Worm (Caenorhabditis elegans) whole organism, L4 larva: Measurements from ENCODE around the gene srlf-2.

Experiments
- R02D3.7 ChIP-seq: fragments of 150-350 bp; sonication (generic microtip); optimal IDR thresholded peaks from 3 replicates; lab custom pipeline; 2014; ENCODE audit warnings: missing biosample characterization, missing genetic modification characterization
- T20F7.1 ChIP-seq: fragments of 200-800 bp; sonication (Bioruptor generic); optimal IDR thresholded peaks from 2 replicates; lab custom pipeline; 2018; ENCODE audit warnings: mild to moderate bottlenecking, missing genetic modification characterization, missing compliant biosample characterization
- T26A8.4 ChIP-seq: fragments of 200-800 bp; sonication (Bioruptor generic); IDR thresholded peaks from 2 replicates; pipeline ENCODE4 v1.3.6; 2022; ENCODE audit warnings: missing genetic modification characterization, missing compliant biosample characterization
- Y105C5A.15 ChIP-seq: fragments of 200-800 bp; sonication (Bioruptor generic); IDR thresholded peaks from 2 replicates; pipeline ENCODE4 v1.3.6; 2022; ENCODE audit warnings: missing genetic modification characterization, missing compliant biosample characterization
- Y5F2A.4 ChIP-seq: fragments of 200-800 bp; sonication (Bioruptor generic); optimal IDR thresholded peaks from 2 replicates; lab custom pipeline; 2018; ENCODE audit warnings: mild to moderate bottlenecking, missing genetic modification characterization, missing compliant biosample characterization
- Y75B8A.6 ChIP-seq: fragments of 200-800 bp; sonication (Bioruptor generic); IDR thresholded peaks from 2 replicates; pipeline ENCODE4 v1.3.6; 2022; ENCODE audit warnings: missing genetic modification reagents, missing genetic modification characterization, missing compliant biosample characterization
- ZK546.5 ChIP-seq, 2 experiments: sonication (generic microtip); optimal IDR thresholded peaks; 2 replicates each; lab custom pipeline; 2017; ENCODE audit warnings: missing biosample characterization in 2 of 2, missing genetic modification characterization in 2 of 2
- arid-1 ChIP-seq: fragments of 200-800 bp; sonication (Bioruptor generic); conservative IDR thresholded peaks from 2 replicates; pipeline ENCODE4 v1.3.6; 2022; ENCODE audit warnings: missing genetic modification reagents, missing genetic modification characterization, missing compliant biosample characterization
- attf-4 ChIP-seq: sonication (generic microtip); optimal IDR thresholded peaks from 3 replicates; lab custom pipeline; 2017; ENCODE audit warnings: missing biosample characterization, missing genetic modification characterization
- ceh-44 ChIP-seq: fragments of 200-800 bp; sonication (Bioruptor generic); IDR thresholded peaks from 2 replicates; pipeline ENCODE4 v1.3.6; 2022; ENCODE audit warnings: missing genetic modification reagents, missing genetic modification characterization, missing compliant biosample characterization
- ceh-62 ChIP-seq: sonication (generic microtip); optimal IDR thresholded peaks from 2 replicates; lab custom pipeline; 2017; ENCODE audit warnings: missing biosample characterization, missing genetic modification characterization
- ces-1 ChIP-seq: fragments of 150-350 bp; sonication (generic microtip); optimal IDR thresholded peaks from 4 replicates; lab custom pipeline; 2014; ENCODE audit warnings: missing biosample characterization, missing genetic modification reagents, missing genetic modification characterization
- daf-12 ChIP-seq: fragments of 150-350 bp; optimal IDR thresholded peaks from 2 replicates; lab custom pipeline; 2014; ENCODE audit warnings: missing biosample characterization, missing genetic modification reagents, missing genetic modification characterization
- dmd-6 ChIP-seq: fragments of 200-800 bp; sonication (Bioruptor generic); IDR thresholded peaks from 2 replicates; pipeline ENCODE4 v1.3.6; 2022; ENCODE audit warnings: missing genetic modification reagents, missing genetic modification characterization, missing compliant biosample characterization
- dmd-8 ChIP-seq: fragments of 200-800 bp; sonication (Bioruptor generic); IDR thresholded peaks from 2 replicates; pipeline ENCODE4 v1.3.6; 2022; ENCODE audit warnings: missing genetic modification characterization, missing compliant biosample characterization
- duxl-1 ChIP-seq: sonication (generic microtip); optimal IDR thresholded peaks from 2 replicates; lab custom pipeline; 2016; ENCODE audit warnings: mild to moderate bottlenecking, missing genetic modification characterization, moderate library complexity, missing compliant biosample characterization; ENCODE audit not compliant: poor library complexity
- dve-1 ChIP-seq: sonication (generic microtip); optimal IDR thresholded peaks from 2 replicates; lab custom pipeline; 2017; ENCODE audit warnings: antibody characterized with exemption, mild to moderate bottlenecking, missing genetic modification characterization, missing compliant biosample characterization; ENCODE audit not compliant: insufficient read depth
- egl-43 ChIP-seq: fragments of 200-800 bp; sonication (Bioruptor generic); IDR thresholded peaks from 2 replicates; pipeline ENCODE4 v1.3.6; 2022; ENCODE audit warnings: missing genetic modification reagents, missing genetic modification characterization, missing compliant biosample characterization
- fos-1 ChIP-seq: fragments of 150-350 bp; optimal IDR thresholded peaks from 2 replicates; lab custom pipeline; 2014; ENCODE audit warnings: missing biosample characterization, missing genetic modification characterization
- gei-8 ChIP-seq: fragments of 200-800 bp; sonication (Bioruptor generic); optimal IDR thresholded peaks from 2 replicates; lab custom pipeline; 2018; ENCODE audit warnings: mild to moderate bottlenecking, missing genetic modification characterization, missing compliant biosample characterization
- hmg-1.1 ChIP-seq: fragments of 200-800 bp; sonication (Bioruptor generic); IDR thresholded peaks from 2 replicates; pipeline ENCODE4 v1.3.6; 2022; ENCODE audit warnings: missing genetic modification reagents, missing genetic modification characterization, missing compliant biosample characterization
- jun-1 ChIP-seq: fragments of 150-350 bp; optimal IDR thresholded peaks from 2 replicates; lab custom pipeline; 2014; ENCODE audit warnings: missing biosample characterization, missing genetic modification reagents, missing genetic modification characterization
- lin-15B ChIP-seq: fragments of 150-350 bp; sonication (generic microtip); optimal IDR thresholded peaks from 3 replicates; lab custom pipeline; 2014; ENCODE audit warnings: missing biosample characterization, missing genetic modification characterization
- lin-29 ChIP-seq: fragments of 200-800 bp; sonication (Bioruptor generic); IDR thresholded peaks from 2 replicates; pipeline ENCODE4 v1.3.6; 2022; ENCODE audit warnings: missing genetic modification reagents, missing genetic modification characterization, missing compliant biosample characterization
- lin-39 ChIP-seq: fragments of 150-350 bp; optimal IDR thresholded peaks from 2 replicates; lab custom pipeline; 2014; ENCODE audit warnings: missing biosample characterization, missing genetic modification reagents, missing genetic modification characterization
- lir-3 ChIP-seq: sonication (generic microtip); optimal IDR thresholded peaks from 2 replicates; lab custom pipeline; 2016; ENCODE audit warnings: mild to moderate bottlenecking, missing genetic modification characterization, missing compliant biosample characterization
- lsy-2 ChIP-seq, 2 experiments: fragments of 150-350 bp in 1 of 2; sonication (generic microtip) in 1 of 2; optimal IDR thresholded peaks; 2 replicates each; lab custom pipeline; 2014 to 2017; ENCODE audit warnings: missing biosample characterization in 2 of 2, missing genetic modification characterization in 2 of 2
- madf-9 ChIP-seq: fragments of 200-800 bp; sonication (Bioruptor generic); conservative IDR thresholded peaks from 2 replicates; pipeline ENCODE4 v1.3.6; 2022; ENCODE audit warnings: missing genetic modification reagents, missing genetic modification characterization, missing compliant biosample characterization
- mdt-29 ChIP-seq: fragments of 200-800 bp; sonication (Bioruptor generic); IDR thresholded peaks from 2 replicates; pipeline ENCODE4 v1.3.6; 2022; ENCODE audit warnings: missing genetic modification reagents, missing genetic modification characterization, missing compliant biosample characterization
- mep-1 ChIP-seq: fragments of 150-350 bp; sonication (generic microtip); optimal IDR thresholded peaks from 3 replicates; lab custom pipeline; 2014; ENCODE audit warnings: missing biosample characterization, missing genetic modification characterization
- nhr-102 ChIP-seq: sonication (generic microtip); optimal IDR thresholded peaks from 2 replicates; lab custom pipeline; 2016; ENCODE audit warnings: mild to moderate bottlenecking, missing genetic modification characterization, moderate library complexity, missing compliant biosample characterization
- nhr-111 ChIP-seq: fragments of 200-800 bp; sonication (Bioruptor generic); optimal IDR thresholded peaks from 2 replicates; lab custom pipeline; 2018; ENCODE audit warnings: mild to moderate bottlenecking, missing genetic modification characterization, missing compliant biosample characterization
- nhr-25 ChIP-seq: sonication (generic microtip); optimal IDR thresholded peaks from 2 replicates; lab custom pipeline; 2017; ENCODE audit warnings: missing genetic modification characterization, mild to moderate bottlenecking, missing compliant biosample characterization, antibody characterized with exemption, moderate library complexity, borderline replicate concordance; ENCODE audit not compliant: insufficient read depth
- nhr-41 ChIP-seq: fragments of 200-800 bp; sonication (Bioruptor generic); IDR thresholded peaks from 2 replicates; pipeline ENCODE4 v1.3.6; 2022; ENCODE audit warnings: missing genetic modification reagents, missing genetic modification characterization, missing compliant biosample characterization
- nhr-48 ChIP-seq: sonication (generic microtip); optimal IDR thresholded peaks from 2 replicates; lab custom pipeline; 2016; ENCODE audit warnings: mild to moderate bottlenecking, missing genetic modification characterization, missing compliant biosample characterization
- nhr-6 ChIP-seq: fragments of 150-350 bp; optimal IDR thresholded peaks from 2 replicates; lab custom pipeline; 2014; ENCODE audit warnings: missing biosample characterization, missing genetic modification characterization
- php-3 ChIP-seq: fragments of 200-800 bp; sonication (Bioruptor generic); IDR thresholded peaks from 2 replicates; pipeline ENCODE4 v1.3.6; 2022; ENCODE audit warnings: missing genetic modification reagents, missing genetic modification characterization, missing compliant biosample characterization
- rbr-2 ChIP-seq: sonication (generic microtip); optimal IDR thresholded peaks from 2 replicates; lab custom pipeline; 2016; ENCODE audit warnings: missing genotype, missing genetic modification characterization, missing compliant biosample characterization
- saeg-2 ChIP-seq: fragments of 200-800 bp; sonication (Bioruptor generic); IDR thresholded peaks from 2 replicates; pipeline ENCODE4 v1.3.6; 2022; ENCODE audit warnings: missing genetic modification reagents, missing genetic modification characterization, missing compliant biosample characterization
- sdz-12 ChIP-seq: fragments of 200-800 bp; sonication (Bioruptor generic); optimal IDR thresholded peaks from 2 replicates; lab custom pipeline; 2018; ENCODE audit warnings: mild to moderate bottlenecking, missing genetic modification characterization, missing compliant biosample characterization
- skn-1 ChIP-seq: fragments of 150-350 bp; optimal IDR thresholded peaks from 2 replicates; lab custom pipeline; 2014; ENCODE audit warnings: missing biosample characterization, missing genetic modification characterization
- snpc-1.2 ChIP-seq: fragments of 200-800 bp; sonication (Bioruptor generic); IDR thresholded peaks from 2 replicates; pipeline ENCODE4 v1.3.6; 2022; ENCODE audit warnings: missing genetic modification reagents, missing genetic modification characterization, missing compliant biosample characterization
- snpc-4 ChIP-seq: fragments of 150-350 bp; optimal IDR thresholded peaks from 2 replicates; lab custom pipeline; 2014; ENCODE audit warnings: missing biosample characterization, missing genetic modification characterization
- spr-1 ChIP-seq: sonication (generic microtip); optimal IDR thresholded peaks from 2 replicates; lab custom pipeline; 2016; ENCODE audit warnings: mild to moderate bottlenecking, missing genetic modification characterization, missing compliant biosample characterization
- tra-1 ChIP-seq: fragments of 200-800 bp; sonication (Bioruptor generic); IDR thresholded peaks from 2 replicates; pipeline ENCODE4 v1.3.6; 2022; ENCODE audit warnings: missing genetic modification reagents, missing genetic modification characterization, missing compliant biosample characterization
- unc-39 ChIP-seq: sonication (generic microtip); optimal IDR thresholded peaks from 2 replicates; lab custom pipeline; 2017; ENCODE audit warnings: missing biosample characterization, missing genetic modification characterization
- vab-7 ChIP-seq: fragments of 200-800 bp; sonication (Bioruptor generic); IDR thresholded peaks from 2 replicates; pipeline ENCODE4 v1.3.6; 2022; ENCODE audit warnings: missing genetic modification reagents, missing genetic modification characterization, missing compliant biosample characterization
- zfp-2 ChIP-seq: sonication (generic microtip); optimal IDR thresholded peaks from 2 replicates; lab custom pipeline; 2016; ENCODE audit warnings: mild to moderate bottlenecking, missing genetic modification characterization, missing compliant biosample characterization
- zip-2 ChIP-seq: fragments of 150-350 bp; optimal IDR thresholded peaks from 2 replicates; lab custom pipeline; 2014; ENCODE audit warnings: missing biosample characterization, missing genetic modification characterization
- ztf-11 ChIP-seq: fragments of 150-350 bp; optimal IDR thresholded peaks from 2 replicates; lab custom pipeline; 2014; ENCODE audit warnings: missing biosample characterization, missing genetic modification characterization
- ztf-7 ChIP-seq: fragments of 150-350 bp; optimal IDR thresholded peaks from 2 replicates; lab custom pipeline; 2014; ENCODE audit warnings: missing biosample characterization, missing genetic modification characterization

The srlf-2 gene

ce11 chrIV:8538011-8538658 lies 48.1 kb downstream of the srlf-2 start (continued):
- TF ChIP-seq php-3 (no peak), R02D3.7 (tag; lab: Kevin White, UChicago) (no peak), egl-43 (GFP tag; lab: Robert Waterston, UW) (no peak), gei-8 (GFP tag; lab: Kevin White, UChicago) (peak; percentile 1), arid-1 (GFP tag; lab: Robert Waterston, UW) (no peak; the same call in 1 of the 2 replicates), zip-2 (tag; lab: Kevin White, UChicago) (no peak), snpc-4 (tag; lab: Kevin White, UChicago) (no peak), attf-4 (tag; lab: Kevin White, UChicago) (no peak), nhr-111 (GFP tag; lab: Kevin White, UChicago) (no peak), dmd-6 (GFP tag; lab: Robert Waterston, UW) (no peak), T20F7.1 (GFP tag; lab: Kevin White, UChicago) (peak; percentile 4), daf-12 (tag; lab: Kevin White, UChicago) (no peak), duxl-1 (tag; lab: Kevin White, UChicago) (no peak), hmg-1.1 (GFP tag; lab: Robert Waterston, UW) (no peak), sdz-12 (no peak), vab-7 (GFP tag; lab: Robert Waterston, UW) (no peak), nhr-102 (no peak), nhr-6 (tag; lab: Kevin White, UChicago) (no peak), saeg-2 (no peak), ZK546.5 (tag; optimal IDR thresholded peaks at IDR 0.05; lab: Kevin White, UChicago) (no peak), nhr-48 (tag; lab: Kevin White, UChicago) (no peak), zfp-2 (tag; lab: Kevin White, UChicago) (no peak), lin-29 (no peak), spr-1 (no peak), Y75B8A.6 (0 out of 2 replicates have a peak, but pooled peaks have one; percentile 5), dmd-8 (GFP tag; lab: Robert Waterston, UW) (no peak), skn-1 (no peak), ceh-44 (GFP tag; lab: Robert Waterston, UW) (no peak), jun-1 (no peak), rbr-2 (no peak), mdt-29 (GFP tag; lab: Robert Waterston, UW) (no peak), T26A8.4 (GFP tag; lab: Robert Waterston, UW) (peak; percentile 34; the same call in 1 of the 2 replicates), Y105C5A.15 (GFP tag; lab: Robert Waterston, UW) (0 out of 2 replicates have a peak, but pooled peaks have one; percentile 14), Y5F2A.4 (GFP tag; lab: Kevin White, UChicago) (no peak), fos-1 (peak; percentile 6), snpc-1.2 (GFP tag; lab: Robert Waterston, UW) (no peak), ztf-7 (no peak), madf-9 (GFP tag; lab: Robert Waterston, UW) (no peak), nhr-25 (tag; lab: Kevin White, UChicago) (no peak), ztf-11 (tag; lab: Kevin White, UChicago) (no peak), lir-3 (no peak), lsy-2 (tag; optimal IDR thresholded peaks at IDR 0.05; lab: Kevin White, UChicago) (peak in 1 of 2 experiments; percentile 20), lin-39 (tag; lab: Kevin White, UChicago) (no peak), mep-1 (tag; lab: Kevin White, UChicago) (peak; percentile 61), dve-1 (tag; lab: Kevin White, UChicago) (peak; percentile 24), tra-1 (GFP tag; lab: Robert Waterston, UW) (peak; percentile 9; the same call in 1 of the 2 replicates), unc-39 (tag; lab: Kevin White, UChicago) (no peak), lin-15B (tag; lab: Kevin White, UChicago) (no peak), ceh-62 (tag; lab: Kevin White, UChicago) (no peak), ces-1 (no peak), nhr-41 (no peak)
